Worm (Caenorhabditis elegans): ENCODE results near the gene C27H5.12.

DNA sequence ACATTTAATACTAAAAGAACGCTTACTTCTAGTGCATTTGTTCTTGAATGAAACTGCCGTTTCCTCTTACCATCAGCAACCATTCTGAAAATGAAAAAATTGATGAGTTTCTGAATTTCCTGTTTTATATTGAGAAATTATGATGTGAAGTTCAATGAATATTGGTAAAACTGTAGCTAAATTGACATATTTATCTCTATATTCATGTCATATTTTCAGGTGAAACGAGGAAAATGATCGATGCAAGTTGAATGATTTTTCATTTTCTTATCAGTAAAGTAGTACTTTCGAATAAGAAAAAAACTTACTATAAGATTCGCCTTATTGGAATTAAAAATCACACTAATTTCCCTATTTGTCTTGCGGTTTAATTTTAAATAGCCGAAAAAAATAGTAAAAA lies 48.8 kb upstream of the C27H5.12 start, which contains the start of gene E04F6.15:
- TF ChIP-seq pqm-1 (tag; optimal IDR thresholded peaks at IDR 0.05) (no peak), ama-1 (optimal IDR thresholded peaks at IDR 0.05) (no peak), madf-2 (tag; optimal IDR thresholded peaks at IDR 0.05) (no peak), fkh-10 (GFP tag; optimal IDR thresholded peaks at IDR 0.05) (no peak), K02D7.2 (tag; optimal IDR thresholded peaks at IDR 0.05) (no peak), elt-4 (tag; optimal IDR thresholded peaks at IDR 0.05) (no peak), hlh-13 (GFP tag; optimal IDR thresholded peaks at IDR 0.05) (no peak), lim-6 (tag; optimal IDR thresholded peaks at IDR 0.05) (no peak)
